Worm (Caenorhabditis elegans) whole organism, L3 larva: ENCODE measurements around the gene irld-49.

Experiments
- ama-1 ChIP-seq: fragments of 150-350 bp; optimal IDR thresholded peaks from 2 replicates; lab custom pipeline; 2018
- ceh-28 ChIP-seq: fragments of 150-350 bp; optimal IDR thresholded peaks from 2 replicates; lab custom pipeline; 2014; ENCODE audit warnings: missing biosample characterization, missing genetic modification reagents, missing genetic modification characterization
- daf-12 ChIP-seq: fragments of 150-350 bp; optimal IDR thresholded peaks from 2 replicates; lab custom pipeline; 2014; ENCODE audit warnings: missing biosample characterization, missing genetic modification reagents, missing genetic modification characterization
- egl-27 ChIP-seq: sonication (generic microtip); optimal IDR thresholded peaks from 4 replicates; lab custom pipeline; 2017; ENCODE audit warnings: missing biosample characterization, missing genetic modification reagents, missing genetic modification characterization
- egl-5 ChIP-seq: fragments of 150-350 bp; optimal IDR thresholded peaks from 2 replicates; lab custom pipeline; 2017; ENCODE audit warnings: missing biosample characterization, missing genetic modification reagents, missing genetic modification characterization, inconsistent platforms
- elt-2 ChIP-seq: sonication (generic microtip); optimal IDR thresholded peaks from 2 replicates; lab custom pipeline; 2016; ENCODE audit warnings: missing genetic modification reagents, mild to moderate bottlenecking, missing genetic modification characterization, missing compliant biosample characterization
- eor-1 ChIP-seq, 2 experiments: fragments of 150-350 bp; optimal IDR thresholded peaks; 2 replicates each; lab custom pipeline; 2014 to 2018; ENCODE audit warnings: missing biosample characterization in 2 of 2, missing genetic modification characterization in 2 of 2
- fkh-10 ChIP-seq: sonication (generic microtip); optimal IDR thresholded peaks from 2 replicates; lab custom pipeline; 2017; ENCODE audit warnings: missing biosample characterization, missing genetic modification reagents, missing genetic modification characterization
- hmg-11 ChIP-seq: sonication (generic microtip); optimal IDR thresholded peaks from 2 replicates; lab custom pipeline; 2016; ENCODE audit warnings: missing genetic modification characterization, missing compliant biosample characterization
- jun-1 ChIP-seq: fragments of 150-350 bp; optimal IDR thresholded peaks from 2 replicates; lab custom pipeline; 2014; ENCODE audit warnings: missing biosample characterization, missing genetic modification reagents, missing genetic modification characterization
- lin-15B ChIP-seq: fragments of 150-350 bp; optimal IDR thresholded peaks from 2 replicates; lab custom pipeline; 2014; ENCODE audit warnings: missing biosample characterization, missing genetic modification characterization
- lin-39 ChIP-seq: fragments of 150-350 bp; optimal IDR thresholded peaks from 2 replicates; lab custom pipeline; 2018; ENCODE audit warnings: missing biosample characterization, missing genetic modification reagents, missing genetic modification characterization
- lsy-12 ChIP-seq: sonication (generic microtip); optimal IDR thresholded peaks from 2 replicates; lab custom pipeline; 2016; ENCODE audit warnings: mild to moderate bottlenecking, missing genetic modification characterization, missing compliant biosample characterization
- mdl-1 ChIP-seq: fragments of 150-350 bp; optimal IDR thresholded peaks from 2 replicates; lab custom pipeline; 2014; ENCODE audit warnings: missing biosample characterization, missing genetic modification characterization
- mml-1 ChIP-seq: fragments of 150-350 bp; sonication (generic microtip); optimal IDR thresholded peaks from 3 replicates; lab custom pipeline; 2014; ENCODE audit warnings: missing biosample characterization, missing genetic modification characterization
- nfya-1 ChIP-seq: sonication (generic microtip); optimal IDR thresholded peaks from 2 replicates; lab custom pipeline; 2017; ENCODE audit warnings: missing genetic modification characterization, mild to moderate bottlenecking, missing compliant biosample characterization, antibody characterized with exemption, moderate library complexity; ENCODE audit not compliant: insufficient read depth
- nhr-11 ChIP-seq: fragments of 150-350 bp; optimal IDR thresholded peaks from 2 replicates; lab custom pipeline; 2014; ENCODE audit warnings: missing biosample characterization, missing genetic modification characterization
- nhr-12 ChIP-seq: fragments of 150-350 bp; optimal IDR thresholded peaks from 2 replicates; lab custom pipeline; 2014; ENCODE audit warnings: missing biosample characterization, missing genetic modification characterization
- nhr-23 ChIP-seq: fragments of 150-350 bp; optimal IDR thresholded peaks from 2 replicates; lab custom pipeline; 2014; ENCODE audit warnings: missing biosample characterization, missing genetic modification reagents, missing genetic modification characterization
- nhr-237 ChIP-seq: fragments of 150-350 bp; optimal IDR thresholded peaks from 2 replicates; lab custom pipeline; 2014; ENCODE audit warnings: missing biosample characterization, missing genetic modification characterization
- nhr-67 ChIP-seq: fragments of 150-350 bp; optimal IDR thresholded peaks from 2 replicates; lab custom pipeline; 2014; ENCODE audit warnings: missing biosample characterization, missing genetic modification characterization
- nhr-76 ChIP-seq: fragments of 150-350 bp; sonication (generic microtip); optimal IDR thresholded peaks from 5 replicates; lab custom pipeline; 2014; ENCODE audit warnings: missing biosample characterization, missing genetic modification characterization
- pha-4 ChIP-seq: fragments of 150-350 bp; optimal IDR thresholded peaks from 2 replicates; lab custom pipeline; 2014; ENCODE audit warnings: missing biosample characterization, missing genetic modification reagents, missing genetic modification characterization
- pqm-1 ChIP-seq: fragments of 150-350 bp; optimal IDR thresholded peaks from 2 replicates; lab custom pipeline; 2017; ENCODE audit warnings: missing biosample characterization, missing genetic modification characterization, inconsistent platforms
- sea-2 ChIP-seq: fragments of 150-350 bp; sonication (generic microtip); optimal IDR thresholded peaks from 4 replicates; lab custom pipeline; 2014; ENCODE audit warnings: missing biosample characterization, missing genetic modification reagents, missing genetic modification characterization
- snpc-4 ChIP-seq: fragments of 150-350 bp; optimal IDR thresholded peaks from 2 replicates; lab custom pipeline; 2014; ENCODE audit warnings: missing biosample characterization, missing genetic modification characterization
- tbx-2 ChIP-seq: sonication (generic microtip); optimal IDR thresholded peaks from 2 replicates; lab custom pipeline; 2016; ENCODE audit warnings: mild to moderate bottlenecking, missing genetic modification characterization, missing compliant biosample characterization
- unc-62 ChIP-seq: fragments of 150-350 bp; sonication (generic microtip); optimal IDR thresholded peaks from 4 replicates; lab custom pipeline; 2014; ENCODE audit warnings: missing biosample characterization, missing genetic modification reagents, missing genetic modification characterization
- zag-1 ChIP-seq: fragments of 150-350 bp; optimal IDR thresholded peaks from 2 replicates; lab custom pipeline; 2014; ENCODE audit warnings: missing biosample characterization, missing genetic modification characterization

Gene irld-49

ce11 chrII:2913505-2913904 lies 30.5 kb upstream of the irld-49 start, which contains the start of gene ubc-15:
ubc-15 (minus strand) TSS chrII:2913605.
- no peak for TF ChIP-seq tbx-2 (tag; lab: Kevin White, UChicago)
- TF ChIP-seq zag-1 (tag; lab: Kevin White, UChicago) = no peak
- no peak for TF ChIP-seq lin-15B

- TF ChIP-seq daf-12 (tag; lab: Kevin White, UChicago) (no peak), pha-4 (tag; lab: Kevin White, UChicago) (peak; percentile 9), nhr-67 (tag; lab: Kevin White, UChicago) (no peak), lin-15B (peak; percentile 10), nfya-1 (tag; lab: Kevin White, UChicago) (peak; percentile 24)
These were observed 24.7 kb upstream of the irld-49 start, which contains the start of the genes ncap-1 and Y110A2AR.1 for ce11 chrII:2919074-2919857. ncap-1 (minus strand) TSS chrII:2919314. Y110A2AR.1 (plus strand) TSS chrII:2919710.

ce11 chrII:2920234-2920633 lies 23.7 kb upstream of the irld-49 start:
- TF ChIP-seq eor-1 (tag; optimal IDR thresholded peaks at IDR 0.05; lab: Kevin White, UChicago) (no peak), unc-62 (GFP tag; lab: Kevin White, UChicago) (no peak), mml-1 (tag; lab: Kevin White, UChicago) (no peak), lsy-12 (tag; lab: Kevin White, UChicago) (no peak), nhr-11 (tag; lab: Kevin White, UChicago) (no peak), pha-4 (tag; lab: Kevin White, UChicago) (no peak), ceh-28 (tag; lab: Kevin White, UChicago) (no peak), lin-39 (no peak), nhr-76 (tag; lab: Kevin White, UChicago) (no peak), egl-5 (no peak)

ce11 chrII:2920817-2921458 lies 23.0 kb upstream of the irld-49 start:
- TF ChIP-seq pha-4 (tag; lab: Kevin White, UChicago) (peak; percentile 57), ceh-28 (tag; lab: Kevin White, UChicago) (peak; percentile 26), lin-39 (peak; percentile 6), mdl-1 (tag; lab: Kevin White, UChicago) (peak; percentile 68), egl-5 (no peak), elt-2 (tag; lab: Kevin White, UChicago) (peak; percentile 36), lin-15B (peak; percentile 15), fkh-10 (GFP tag; lab: Kevin White, UChicago) (peak; percentile 26), egl-27 (tag; lab: Kevin White, UChicago) (no peak), nfya-1 (tag; lab: Kevin White, UChicago) (peak; percentile 48), hmg-11 (tag; lab: Kevin White, UChicago) (peak; percentile 43), jun-1 (tag; lab: Kevin White, UChicago) (peak; percentile 5), daf-12 (tag; lab: Kevin White, UChicago) (no peak), nhr-23 (peak; percentile 28), snpc-4 (tag; lab: Kevin White, UChicago) (peak; percentile 29), tbx-2 (tag; lab: Kevin White, UChicago) (no peak)

- no peak for TF ChIP-seq sea-2 (GFP tag; lab: Kevin White, UChicago)
- no peak for TF ChIP-seq fkh-10 (GFP tag; lab: Kevin White, UChicago)
- TF ChIP-seq elt-2 (tag; lab: Kevin White, UChicago) = no peak
- no peak for TF ChIP-seq nhr-12
- TF ChIP-seq, all 47 proteins: peak for 0
These were observed 22.1 kb upstream of the irld-49 start for ce11 chrII:2921860-2922259.

ce11 chrII:2922359-2922758 lies 21.6 kb upstream of the irld-49 start:
- TF ChIP-seq ama-1 (lab: Kevin White, UChicago) = peak; percentile 73
- TF ChIP-seq pha-4 (tag; lab: Kevin White, UChicago) = peak; percentile 2
- peak; percentile 77 for TF ChIP-seq elt-2 (tag; lab: Kevin White, UChicago)
- peak; percentile 35 for TF ChIP-seq pqm-1
- TF ChIP-seq nhr-237 (tag; lab: Kevin White, UChicago) = no peak
